Worm (Caenorhabditis elegans) whole organism, midembryonic: ENCODE measurements around the gene M106.2.

Experiments
- T22C8.4 ChIP-seq: fragments of 200-800 bp; sonication (Bioruptor generic); IDR thresholded peaks from 2 replicates; pipeline ENCODE4 v1.3.6; 2022; ENCODE audit warnings: missing genetic modification characterization, missing compliant biosample characterization
- cog-1 ChIP-seq: sonication (generic microtip); optimal IDR thresholded peaks from 2 replicates; lab custom pipeline; 2016; ENCODE audit warnings: missing genetic modification characterization, missing compliant biosample characterization
- flt-1 ChIP-seq: fragments of 200-800 bp; sonication (Bioruptor generic); IDR thresholded peaks from 2 replicates; pipeline ENCODE4 v1.3.6; 2022; ENCODE audit warnings: missing genetic modification characterization, missing compliant biosample characterization
- klf-2 ChIP-seq: fragments of 200-800 bp; sonication (Bioruptor generic); conservative IDR thresholded peaks from 2 replicates; pipeline ENCODE4 v1.3.6; 2022; ENCODE audit warnings: missing genetic modification reagents, missing genetic modification characterization, missing compliant biosample characterization
- ref-1 ChIP-seq: fragments of 200-800 bp; sonication (Bioruptor generic); conservative IDR thresholded peaks from 2 replicates; pipeline ENCODE4 v1.3.6; 2022; ENCODE audit warnings: missing genetic modification reagents, missing genetic modification characterization, missing compliant biosample characterization
- tab-1 ChIP-seq: fragments of 200-800 bp; sonication (Bioruptor generic); IDR thresholded peaks from 2 replicates; pipeline ENCODE4 v1.3.6; 2022; ENCODE audit warnings: missing genetic modification characterization, missing compliant biosample characterization
- ztf-23 ChIP-seq: fragments of 200-800 bp; sonication (Bioruptor generic); IDR thresholded peaks from 2 replicates; pipeline ENCODE4 v1.3.6; 2022; ENCODE audit warnings: missing genetic modification reagents, missing genetic modification characterization, missing compliant biosample characterization
- ztf-29 ChIP-seq: fragments of 200-800 bp; sonication (Bioruptor generic); IDR thresholded peaks from 2 replicates; pipeline ENCODE4 v1.3.6; 2022; ENCODE audit warnings: missing genetic modification reagents, missing genetic modification characterization, missing compliant biosample characterization

ce11 chrII:10847057-10847456, 2.7 kb downstream of the M106.2 start:
- TF ChIP-seq ref-1 (GFP tag; lab: Robert Waterston, UW), result no peak
- no peak for TF ChIP-seq klf-2
- TF ChIP-seq ztf-29 (GFP tag; lab: Robert Waterston, UW), result no peak
- no peak for TF ChIP-seq ztf-23 (GFP tag; lab: Robert Waterston, UW)
- no peak for TF ChIP-seq cog-1 (tag; lab: Kevin White, UChicago)
- no peak for TF ChIP-seq flt-1 (GFP tag; lab: Robert Waterston, UW)
- no peak for TF ChIP-seq T22C8.4 (GFP tag; lab: Robert Waterston, UW)
- TF ChIP-seq tab-1, result no peak
